Fruit fly (Drosophila melanogaster) whole organism, prepupa: Measurements from ENCODE around the gene CG7408.
A peak's percentile ranks its signal among the peaks of the same experiment; 100 is the strongest.

Experiments
- Blimp-1 ChIP-seq: fragments of 200-800 bp; sonication (Bioruptor generic); optimal IDR thresholded peaks from 3 replicates; lab custom pipeline; 2017; ENCODE audit warnings: missing biosample characterization, missing genetic modification characterization, mild to moderate bottlenecking, moderate library complexity, missing genetic modification reagents
- CG10631 ChIP-seq: fragments of 200-800 bp; sonication (Bioruptor generic); optimal IDR thresholded peaks from 2 replicates; lab custom pipeline; 2016; ENCODE audit warnings: missing biosample characterization, missing genetic modification characterization
- CG10669 ChIP-seq: fragments of 200-800 bp; sonication (Bioruptor generic); optimal IDR thresholded peaks from 3 replicates; lab custom pipeline; 2018; ENCODE audit warnings: missing biosample characterization, mild to moderate bottlenecking, missing genetic modification characterization, moderate library complexity
- CG11294 ChIP-seq: fragments of 200-800 bp; sonication (Bioruptor generic); IDR thresholded peaks from 2 replicates; pipeline ENCODE4 v1.3.6; 2022; ENCODE audit warnings: missing biosample characterization, missing genetic modification characterization
- CG11762 ChIP-seq: fragments of 200-800 bp; sonication (Bioruptor generic); optimal IDR thresholded peaks from 3 replicates; lab custom pipeline; 2016; ENCODE audit warnings: missing biosample characterization, missing genetic modification characterization; ENCODE audit not compliant: insufficient read depth
- CG11902 ChIP-seq: fragments of 200-800 bp; sonication (Bioruptor generic); optimal IDR thresholded peaks from 3 replicates; lab custom pipeline; 2016; ENCODE audit warnings: missing biosample characterization, missing genetic modification characterization
- CG1621 ChIP-seq: fragments of 200-800 bp; sonication (Bioruptor generic); optimal IDR thresholded peaks from 3 replicates; lab custom pipeline; 2018; ENCODE audit warnings: missing biosample characterization, mild to moderate bottlenecking, missing genetic modification characterization
- CG3032 ChIP-seq: fragments of 200-800 bp; optimal IDR thresholded peaks from 2 replicates; lab custom pipeline; 2019; ENCODE audit warnings: missing biosample characterization, mild to moderate bottlenecking, missing genetic modification characterization, moderate library complexity
- CG31627 ChIP-seq: fragments of 200-800 bp; sonication (Bioruptor generic); optimal IDR thresholded peaks from 3 replicates; lab custom pipeline; 2016; ENCODE audit warnings: missing biosample characterization, missing genetic modification characterization
- CG32006 ChIP-seq: fragments of 200-800 bp; sonication (Bioruptor generic); optimal IDR thresholded peaks from 3 replicates; lab custom pipeline; 2017; ENCODE audit warnings: missing biosample characterization, mild to moderate bottlenecking, missing genetic modification characterization
- CG6163 ChIP-seq: fragments of 200-800 bp; sonication (Bioruptor generic); IDR thresholded peaks from 3 replicates; pipeline ENCODE4 v1.3.6; 2022; ENCODE audit warnings: missing biosample characterization, missing genetic modification characterization
- CG6276 ChIP-seq: fragments of 200-800 bp; sonication (Bioruptor generic); optimal IDR thresholded peaks from 2 replicates; lab custom pipeline; 2017; ENCODE audit warnings: missing biosample characterization, mild to moderate bottlenecking, missing genetic modification characterization
- CG6792 ChIP-seq: fragments of 200-800 bp; sonication (Bioruptor generic); optimal IDR thresholded peaks from 3 replicates; lab custom pipeline; 2016; ENCODE audit warnings: missing biosample characterization, missing genetic modification characterization
- CG6808 ChIP-seq: fragments of 200-800 bp; sonication (Bioruptor generic); optimal IDR thresholded peaks from 3 replicates; lab custom pipeline; 2017; ENCODE audit warnings: missing biosample characterization, missing genetic modification characterization, mild to moderate bottlenecking, moderate library complexity, missing genetic modification reagents
- CG6854 ChIP-seq: fragments of 200-800 bp; sonication (Bioruptor generic); optimal IDR thresholded peaks from 2 replicates; lab custom pipeline; 2017; ENCODE audit warnings: missing biosample characterization, mild to moderate bottlenecking, missing genetic modification characterization
- CG7368 ChIP-seq: fragments of 200-800 bp; sonication (Bioruptor generic); optimal IDR thresholded peaks from 3 replicates; lab custom pipeline; 2016; ENCODE audit warnings: missing biosample characterization, missing genetic modification characterization
- CG8119 ChIP-seq: fragments of 200-800 bp; sonication (Bioruptor generic); IDR thresholded peaks from 3 replicates; pipeline ENCODE4 v1.3.6; 2022; ENCODE audit warnings: missing biosample characterization, missing genetic modification characterization
- CG8319 ChIP-seq: fragments of 200-800 bp; sonication (Bioruptor generic); optimal IDR thresholded peaks from 3 replicates; lab custom pipeline; 2016; ENCODE audit warnings: missing biosample characterization, missing genetic modification characterization
- Eip75B ChIP-seq: fragments of 200-800 bp; sonication (Bioruptor generic); optimal IDR thresholded peaks from 3 replicates; lab custom pipeline; 2016; ENCODE audit warnings: missing biosample characterization, missing genetic modification characterization
- Eip78C ChIP-seq: fragments of 200-800 bp; sonication (Bioruptor generic); peaks from one replicate; lab custom pipeline; 2016; ENCODE audit warnings: missing biosample characterization, missing genetic modification characterization
- Eip93F ChIP-seq: fragments of 200-800 bp; sonication (Bioruptor generic); optimal IDR thresholded peaks from 2 replicates; lab custom pipeline; 2016; ENCODE audit warnings: missing biosample characterization, mild to moderate bottlenecking, missing genetic modification characterization
- Ets21C ChIP-seq: fragments of 200-800 bp; sonication (Bioruptor generic); optimal IDR thresholded peaks from 3 replicates; lab custom pipeline; 2016; ENCODE audit warnings: missing biosample characterization, missing genetic modification characterization
- Gug ChIP-seq: fragments of 200-800 bp; sonication (Bioruptor generic); IDR thresholded peaks from 2 replicates; pipeline ENCODE4 v1.3.6; 2022; ENCODE audit warnings: missing biosample characterization, missing genetic modification characterization
- Hr38 ChIP-seq: sonication (Bioruptor generic); optimal IDR thresholded peaks from 2 replicates; lab custom pipeline; 2016; ENCODE audit warnings: missing biosample characterization, missing genetic modification characterization
- Hr39 ChIP-seq: fragments of 200-800 bp; sonication (Bioruptor generic); optimal IDR thresholded peaks from 2 replicates; lab custom pipeline; 2016; ENCODE audit warnings: missing biosample characterization, missing genetic modification characterization
- Hr4 ChIP-seq: fragments of 200-800 bp; sonication (Bioruptor generic); optimal IDR thresholded peaks from 3 replicates; lab custom pipeline; 2016; ENCODE audit warnings: missing biosample characterization, missing genetic modification characterization
- Lpt ChIP-seq: fragments of 200-800 bp; sonication (Bioruptor generic); optimal IDR thresholded peaks from 3 replicates; lab custom pipeline; 2016; ENCODE audit warnings: missing biosample characterization, missing genetic modification characterization
- OdsH ChIP-seq: fragments of 200-800 bp; sonication (Bioruptor generic); optimal IDR thresholded peaks from 3 replicates; lab custom pipeline; 2016; ENCODE audit warnings: missing biosample characterization, missing genetic modification characterization
- Smox ChIP-seq: fragments of 200-800 bp; sonication (Bioruptor generic); optimal IDR thresholded peaks from 3 replicates; lab custom pipeline; 2016; ENCODE audit warnings: missing biosample characterization, missing genetic modification characterization
- Sox102F ChIP-seq: fragments of 200-800 bp; sonication (Bioruptor generic); optimal IDR thresholded peaks from 2 replicates; lab custom pipeline; 2016; ENCODE audit warnings: missing biosample characterization, mild to moderate bottlenecking, missing genetic modification characterization
- Sox14 ChIP-seq: fragments of 200-800 bp; sonication (Bioruptor generic); optimal IDR thresholded peaks from 3 replicates; lab custom pipeline; 2016; ENCODE audit warnings: missing biosample characterization, missing genetic modification characterization
- Sox15 ChIP-seq: fragments of 200-800 bp; sonication (Bioruptor generic); optimal IDR thresholded peaks from 3 replicates; lab custom pipeline; 2016; ENCODE audit warnings: missing biosample characterization, missing genetic modification characterization
- acj6 ChIP-seq: fragments of 200-800 bp; sonication (Bioruptor generic); optimal IDR thresholded peaks from 3 replicates; lab custom pipeline; 2016; ENCODE audit warnings: missing biosample characterization, missing genetic modification characterization
- cyc ChIP-seq: fragments of 200-800 bp; sonication (Bioruptor generic); optimal IDR thresholded peaks from 3 replicates; lab custom pipeline; 2016; ENCODE audit warnings: missing biosample characterization, missing genetic modification characterization
- dac ChIP-seq: fragments of 200-800 bp; sonication (Bioruptor generic); optimal IDR thresholded peaks from 2 replicates; lab custom pipeline; 2017; ENCODE audit warnings: missing biosample characterization, mild to moderate bottlenecking, missing genetic modification characterization
- dsx ChIP-seq: fragments of 200-800 bp; optimal IDR thresholded peaks from 3 replicates; lab custom pipeline; 2019; ENCODE audit warnings: missing biosample characterization, mild to moderate bottlenecking, missing genetic modification characterization, moderate library complexity; ENCODE audit not compliant: poor library complexity, severe bottlenecking
- eg ChIP-seq: fragments of 200-800 bp; sonication (Bioruptor generic); IDR thresholded peaks from 3 replicates; pipeline ENCODE4 v1.3.6; 2022; ENCODE audit warnings: missing biosample characterization, missing genetic modification characterization
- esn ChIP-seq: fragments of 200-800 bp; sonication (Bioruptor generic); optimal IDR thresholded peaks from 2 replicates; lab custom pipeline; 2016; ENCODE audit warnings: missing biosample characterization, mild to moderate bottlenecking, missing genetic modification characterization, moderate library complexity
- fd59A ChIP-seq: fragments of 200-800 bp; sonication (Bioruptor generic); optimal IDR thresholded peaks from 2 replicates; lab custom pipeline; 2017; ENCODE audit warnings: missing biosample characterization, mild to moderate bottlenecking, missing genetic modification characterization, missing genetic modification reagents
- fd85E ChIP-seq: fragments of 200-800 bp; sonication (Bioruptor generic); optimal IDR thresholded peaks from 3 replicates; lab custom pipeline; 2016; ENCODE audit warnings: missing biosample characterization, missing genetic modification characterization
- fkh ChIP-seq: fragments of 200-800 bp; sonication (Bioruptor generic); optimal IDR thresholded peaks from 3 replicates; lab custom pipeline; 2017; ENCODE audit warnings: missing biosample characterization, mild to moderate bottlenecking, missing genetic modification characterization, moderate library complexity
- net ChIP-seq: fragments of 200-800 bp; sonication (Bioruptor generic); optimal IDR thresholded peaks from 3 replicates; lab custom pipeline; 2016; ENCODE audit warnings: missing biosample characterization, missing genetic modification characterization
- pdm3 ChIP-seq: fragments of 200-800 bp; sonication (Bioruptor generic); optimal IDR thresholded peaks from 3 replicates; lab custom pipeline; 2016; ENCODE audit warnings: missing biosample characterization, missing genetic modification characterization
- salr ChIP-seq, 2 experiments: fragments of 200-800 bp; sonication (Bioruptor generic); optimal IDR thresholded peaks; 3 replicates each; lab custom pipeline; 2016 to 2018; ENCODE audit warnings: missing biosample characterization in 2 of 2, missing genetic modification characterization in 2 of 2, mild to moderate bottlenecking in 1 of 2
- svp ChIP-seq: fragments of 200-800 bp; sonication (Bioruptor generic); peaks from one replicate; lab custom pipeline; 2016; ENCODE audit warnings: missing biosample characterization, missing genetic modification characterization
- topi ChIP-seq: fragments of 200-800 bp; sonication (Bioruptor generic); optimal IDR thresholded peaks from 3 replicates; lab custom pipeline; 2016; ENCODE audit warnings: missing biosample characterization, missing genetic modification characterization
- vri ChIP-seq: fragments of 200-800 bp; sonication (Bioruptor generic); optimal IDR thresholded peaks from 3 replicates; lab custom pipeline; 2016; ENCODE audit warnings: missing biosample characterization, mild to moderate bottlenecking, missing genetic modification characterization

CG7408 gene

dm6 chr3L:17925180-17925753, 46.4 kb downstream of the CG7408 start (continued):
- TF ChIP-seq dsx (GFP tag; lab: Kevin White, UChicago) (no peak), Eip75B (no peak), Eip93F (GFP tag; lab: Kevin White, UChicago) (peak; percentile 11), CG7368 (no peak), CG32006 (no peak), Hr38 (GFP tag; lab: Kevin White, UChicago) (no peak), CG6792 (GFP tag; lab: Kevin White, UChicago) (no peak), fd85E (GFP tag; lab: Kevin White, UChicago) (no peak), CG11902 (GFP tag; lab: Kevin White, UChicago) (no peak), CG31627 (GFP tag; lab: Kevin White, UChicago) (peak; percentile 4), Eip78C (GFP tag; lab: Kevin White, UChicago) (peak; percentile 58), cyc (GFP tag; lab: Kevin White, UChicago) (no peak), Hr39 (GFP tag; lab: Kevin White, UChicago) (no peak), topi (no peak), acj6 (no peak), CG6808 (GFP tag; lab: Kevin White, UChicago) (peak; percentile 27), CG8119 (GFP tag; lab: Robert Waterston, UW) (0 out of 3 replicates have a peak, but pooled peaks have one; percentile 32), Sox14 (peak; percentile 6), Hr4 (GFP tag; lab: Kevin White, UChicago) (no peak), dac (GFP tag; lab: Kevin White, UChicago) (no peak)

- TF ChIP-seq CG31627 (GFP tag; lab: Kevin White, UChicago) = peak; percentile 5
- TF ChIP-seq Hr4 (GFP tag; lab: Kevin White, UChicago) = no peak
- peak; percentile 30 for TF ChIP-seq Eip75B
- TF ChIP-seq CG6276 (GFP tag; lab: Kevin White, UChicago) = no peak
- TF ChIP-seq CG8319 (GFP tag; lab: Kevin White, UChicago) = no peak
- TF ChIP-seq CG6792 (GFP tag; lab: Kevin White, UChicago) = peak; percentile 20
- TF ChIP-seq CG11902 (GFP tag; lab: Kevin White, UChicago) = no peak
- TF ChIP-seq Sox102F (GFP tag; lab: Kevin White, UChicago) = no peak
- TF ChIP-seq Smox (GFP tag; lab: Kevin White, UChicago) = no peak
- TF ChIP-seq eg = no peak
- peak; percentile 54 for TF ChIP-seq CG10631 (GFP tag; lab: Kevin White, UChicago)
- no peak for TF ChIP-seq CG11762 (GFP tag; lab: Kevin White, UChicago)
- peak; percentile 8 for TF ChIP-seq Sox15 (GFP tag; lab: Kevin White, UChicago)
- TF ChIP-seq CG6854 (GFP tag; lab: Kevin White, UChicago) = no peak
- TF ChIP-seq CG1621 (tag; lab: Kevin White, UChicago) = no peak
- TF ChIP-seq Ets21C (GFP tag; lab: Kevin White, UChicago) = no peak
- no peak for TF ChIP-seq vri
- peak; percentile 47 for TF ChIP-seq Sox14
- TF ChIP-seq CG8119 (GFP tag; lab: Robert Waterston, UW) = no peak
- peak; percentile 60 for TF ChIP-seq CG3032 (tag; lab: Kevin White, UChicago)
- TF ChIP-seq dac (GFP tag; lab: Kevin White, UChicago) = no peak
- peak; percentile 56 for TF ChIP-seq OdsH (GFP tag; lab: Kevin White, UChicago)
- 0 out of 3 replicates have a peak, but pooled peaks have one; percentile 12 for TF ChIP-seq CG6163 (GFP tag; lab: Robert Waterston, UW)
- TF ChIP-seq fkh (GFP tag; lab: Kevin White, UChicago) = no peak
- no peak for TF ChIP-seq Gug (GFP tag; lab: Robert Waterston, UW)
- TF ChIP-seq esn = peak; percentile 51
- TF ChIP-seq net (GFP tag; lab: Kevin White, UChicago) = peak; percentile 36
- TF ChIP-seq CG6808 (GFP tag; lab: Kevin White, UChicago) = peak; percentile 58
- no peak for TF ChIP-seq CG11294 (GFP tag; lab: Robert Waterston, UW)
- peak; percentile 48 for TF ChIP-seq pdm3 (GFP tag; lab: Kevin White, UChicago)
- TF ChIP-seq Lpt (GFP tag; lab: Kevin White, UChicago) = no peak
- TF ChIP-seq fd59A = no peak
- TF ChIP-seq salr (GFP tag; optimal IDR thresholded peaks at IDR 0.05; lab: Kevin White, UChicago) = peak; percentile 16 to 47
- TF ChIP-seq svp = peak; percentile 90
- peak; percentile 87 for TF ChIP-seq Eip78C (GFP tag; lab: Kevin White, UChicago)
- no peak for TF ChIP-seq Blimp-1 (GFP tag; lab: Kevin White, UChicago)
- TF ChIP-seq CG7368 = peak; percentile 7
- TF ChIP-seq CG10669 (GFP tag; lab: Kevin White, UChicago) = peak; percentile 52
These were observed 47.8 kb downstream of the CG7408 start for dm6 chr3L:17926575-17927276.
